Fruit fly (Drosophila melanogaster) whole organism, embryonic: ENCODE data around the gene CG32537.
A peak's percentile ranks its signal among the peaks of the same experiment; 100 is the strongest.

ENCODE experiments used
- ATbp ChIP-seq: fragments of 200-800 bp; sonication (Bioruptor generic); optimal IDR thresholded peaks from 2 replicates; lab custom pipeline; 2017; ENCODE audit warnings: missing biosample characterization, mild to moderate bottlenecking, missing genetic modification characterization, missing genetic modification reagents
- Abd-B ChIP-seq: fragments of 200-800 bp; sonication (Bioruptor generic); optimal IDR thresholded peaks from 2 replicates; lab custom pipeline; 2018; ENCODE audit warnings: missing biosample characterization, mild to moderate bottlenecking, missing genetic modification characterization, moderate library complexity
- CG10267 ChIP-seq: fragments of 200-800 bp; sonication (Bioruptor generic); optimal IDR thresholded peaks from 2 replicates; lab custom pipeline; 2018; ENCODE audit warnings: missing biosample characterization, mild to moderate bottlenecking, missing genetic modification characterization, moderate library complexity
- CG12104 ChIP-seq: fragments of 200-800 bp; sonication (Bioruptor generic); optimal IDR thresholded peaks from 3 replicates; lab custom pipeline; 2016; ENCODE audit warnings: missing biosample characterization, missing genetic modification characterization
- CG12659 ChIP-seq: fragments of 200-800 bp; sonication (Bioruptor generic); optimal IDR thresholded peaks from 3 replicates; lab custom pipeline; 2017; ENCODE audit warnings: mild to moderate bottlenecking, missing biosample characterization, missing genetic modification reagents, missing genetic modification characterization
- CG12744 ChIP-seq: fragments of 200-800 bp; sonication (Bioruptor generic); optimal IDR thresholded peaks from 2 replicates; lab custom pipeline; 2016; ENCODE audit warnings: missing biosample characterization, missing genetic modification characterization
- CG13424 ChIP-seq: fragments of 200-800 bp; sonication (Bioruptor generic); optimal IDR thresholded peaks from 2 replicates; lab custom pipeline; 2019; ENCODE audit warnings: missing biosample characterization, mild to moderate bottlenecking, missing genetic modification characterization, moderate library complexity
- CG13775 ChIP-seq: fragments of 200-800 bp; sonication (Bioruptor generic); optimal IDR thresholded peaks from 3 replicates; lab custom pipeline; 2017; ENCODE audit warnings: missing biosample characterization, mild to moderate bottlenecking, missing genetic modification characterization
- CG15514 ChIP-seq: fragments of 200-800 bp; sonication (Bioruptor generic); optimal IDR thresholded peaks from 3 replicates; lab custom pipeline; 2017; ENCODE audit warnings: missing biosample characterization, missing genetic modification characterization, mild to moderate bottlenecking, moderate library complexity, missing genetic modification reagents
- CG16863 ChIP-seq: fragments of 200-800 bp; sonication (Bioruptor generic); optimal IDR thresholded peaks from 3 replicates; lab custom pipeline; 2016; ENCODE audit warnings: missing biosample characterization, missing genetic modification characterization
- CG17612 ChIP-seq: fragments of 200-800 bp; sonication (Bioruptor generic); IDR thresholded peaks from 2 replicates; pipeline ENCODE4 v1.3.6; 2022; ENCODE audit warnings: missing biosample characterization, missing genetic modification characterization
- CG18619 ChIP-seq: fragments of 200-800 bp; sonication (Bioruptor generic); optimal IDR thresholded peaks from 3 replicates; lab custom pipeline; 2017; ENCODE audit warnings: missing biosample characterization, mild to moderate bottlenecking, missing genetic modification characterization
- CG2120 ChIP-seq: fragments of 200-800 bp; sonication (Bioruptor generic); optimal IDR thresholded peaks from 3 replicates; lab custom pipeline; 2016; ENCODE audit warnings: missing biosample characterization, missing genetic modification characterization
- CG3163 ChIP-seq: fragments of 200-800 bp; sonication (Bioruptor generic); optimal IDR thresholded peaks from 3 replicates; lab custom pipeline; 2016; ENCODE audit warnings: missing biosample characterization, missing genetic modification characterization
- CG3726 ChIP-seq: fragments of 200-800 bp; sonication (Bioruptor generic); IDR thresholded peaks from 3 replicates; pipeline ENCODE4, ENCODE4 v1.3.6; 2022; ENCODE audit warnings: missing biosample characterization, missing genetic modification characterization
- CG7556 ChIP-seq: fragments of 200-800 bp; sonication (Bioruptor generic); optimal IDR thresholded peaks from 2 replicates; lab custom pipeline; 2017; ENCODE audit warnings: missing biosample characterization, mild to moderate bottlenecking, missing genetic modification characterization
- CG8359 ChIP-seq: fragments of 200-800 bp; sonication (Bioruptor generic); optimal IDR thresholded peaks from 2 replicates; lab custom pipeline; 2017; ENCODE audit warnings: missing biosample characterization, mild to moderate bottlenecking, missing genetic modification characterization, borderline replicate concordance
- CG8388 ChIP-seq: fragments of 200-800 bp; sonication (Bioruptor generic); optimal IDR thresholded peaks from 2 replicates; lab custom pipeline; 2019; ENCODE audit warnings: missing biosample characterization, mild to moderate bottlenecking, missing genetic modification characterization, moderate library complexity
- CG8765 ChIP-seq: fragments of 200-800 bp; sonication (Bioruptor generic); IDR thresholded peaks from 2 replicates; pipeline ENCODE4 v1.3.6; 2022; ENCODE audit warnings: missing biosample characterization, missing genetic modification characterization
- Gug ChIP-seq: fragments of 200-800 bp; sonication (Bioruptor generic); IDR thresholded peaks from 4 replicates; pipeline ENCODE4 v1.3.6; 2022; ENCODE audit warnings: missing biosample characterization, missing genetic modification characterization
- H2.0 ChIP-seq: fragments of 200-800 bp; sonication (Bioruptor generic); IDR thresholded peaks from 2 replicates; pipeline ENCODE4 v1.3.6; 2022; ENCODE audit warnings: missing biosample characterization, missing genetic modification characterization
- Hr51 ChIP-seq, 2 experiments: fragments of 200-800 bp; sonication (Bioruptor generic); optimal IDR thresholded peaks; 2 replicates in 1 of 2; 3 replicates in 1 of 2; lab custom pipeline; 2016 to 2018; ENCODE audit warnings: missing biosample characterization in 2 of 2, missing genetic modification characterization in 2 of 2, mild to moderate bottlenecking in 1 of 2, moderate library complexity in 1 of 2
- Hr78 ChIP-seq, 2 experiments: fragments of 200-800 bp in 1 of 2; fragments of >200 bp in 1 of 2; sonication (Bioruptor generic) in 1 of 2; optimal IDR thresholded peaks; 2 replicates each; lab custom pipeline; 2017 to 2019; ENCODE audit warnings: missing biosample characterization in 2 of 2, missing genetic modification characterization in 2 of 2, mild to moderate bottlenecking in 1 of 2, moderate library complexity in 1 of 2
- Med ChIP-seq: fragments of 200-800 bp; sonication (Bioruptor generic); peaks from one replicate; lab custom pipeline; 2016; ENCODE audit warnings: missing biosample characterization, missing genetic modification characterization, mild to moderate bottlenecking, inconsistent platforms, moderate library complexity
- Rx ChIP-seq: fragments of 200-800 bp; sonication (Bioruptor generic); IDR thresholded peaks from 2 replicates; pipeline ENCODE4 v1.3.6; 2022; ENCODE audit warnings: missing biosample characterization, missing genetic modification characterization
- Xbp1 ChIP-seq: fragments of 200-800 bp; sonication (Bioruptor generic); optimal IDR thresholded peaks from 3 replicates; lab custom pipeline; 2016; ENCODE audit warnings: missing biosample characterization, mild to moderate bottlenecking, missing genetic modification characterization
- ap ChIP-seq: fragments of 200-800 bp; sonication (Bioruptor generic); IDR thresholded peaks from 2 replicates; pipeline ENCODE4 v1.3.6; 2022; ENCODE audit warnings: missing biosample characterization, missing genetic modification characterization
- bab2 ChIP-seq: fragments of 200-800 bp; sonication (Bioruptor generic); optimal IDR thresholded peaks from 2 replicates; lab custom pipeline; 2016; ENCODE audit warnings: missing biosample characterization, missing genetic modification characterization
- chn ChIP-seq: fragments of 200-800 bp; sonication (Bioruptor generic); optimal IDR thresholded peaks from 2 replicates; lab custom pipeline; 2016; ENCODE audit warnings: missing biosample characterization, missing genetic modification characterization
- dmrt99B ChIP-seq: fragments of 200-800 bp; sonication (Bioruptor generic); optimal IDR thresholded peaks from 2 replicates; lab custom pipeline; 2018; ENCODE audit warnings: missing biosample characterization, mild to moderate bottlenecking, missing genetic modification characterization, moderate library complexity
- dysf ChIP-seq: fragments of 200-800 bp; sonication (Bioruptor generic); IDR thresholded peaks from 3 replicates; pipeline ENCODE4 v1.3.6; 2022; ENCODE audit warnings: missing biosample characterization, missing genetic modification characterization
- gcm ChIP-seq: fragments of 200-800 bp; sonication (Bioruptor generic); optimal IDR thresholded peaks from 2 replicates; lab custom pipeline; 2019; ENCODE audit warnings: missing biosample characterization, mild to moderate bottlenecking, missing genetic modification characterization, moderate library complexity
- grau ChIP-seq: fragments of 200-800 bp; optimal IDR thresholded peaks from 3 replicates; lab custom pipeline; 2019; ENCODE audit warnings: missing biosample characterization, mild to moderate bottlenecking, missing genetic modification characterization, moderate library complexity
- gt ChIP-seq: fragments of 200-800 bp; sonication (Bioruptor generic); IDR thresholded peaks from 2 replicates; pipeline ENCODE4 v1.3.6; 2022; ENCODE audit warnings: missing biosample characterization, missing genetic modification characterization
- maf-S ChIP-seq: fragments of 200-800 bp; sonication (Bioruptor generic); optimal IDR thresholded peaks from 2 replicates; lab custom pipeline; 2016; ENCODE audit warnings: missing biosample characterization, missing genetic modification characterization
- nmo ChIP-seq: fragments of 200-800 bp; sonication (Bioruptor generic); optimal IDR thresholded peaks from 2 replicates; lab custom pipeline; 2018; ENCODE audit warnings: missing biosample characterization, mild to moderate bottlenecking, missing genetic modification characterization, moderate library complexity
- nom ChIP-seq: fragments of 200-800 bp; sonication (Bioruptor generic); optimal IDR thresholded peaks from 2 replicates; lab custom pipeline; 2017; ENCODE audit warnings: missing biosample characterization, missing genetic modification characterization, mild to moderate bottlenecking, moderate library complexity, missing genetic modification reagents
- peb ChIP-seq: fragments of 200-800 bp; sonication (Bioruptor generic); IDR thresholded peaks from 2 replicates; pipeline ENCODE4 v1.3.6; 2022; ENCODE audit warnings: missing biosample characterization, missing genetic modification characterization
- pnt ChIP-seq: fragments of 200-800 bp; sonication (Bioruptor generic); optimal IDR thresholded peaks from 3 replicates; lab custom pipeline; 2016; ENCODE audit warnings: missing biosample characterization, missing genetic modification characterization
- schlank ChIP-seq: fragments of 200-800 bp; sonication (Bioruptor generic); optimal IDR thresholded peaks from 2 replicates; lab custom pipeline; 2018; ENCODE audit warnings: missing biosample characterization, mild to moderate bottlenecking, missing genetic modification characterization

Gene CG32537

DNA sequence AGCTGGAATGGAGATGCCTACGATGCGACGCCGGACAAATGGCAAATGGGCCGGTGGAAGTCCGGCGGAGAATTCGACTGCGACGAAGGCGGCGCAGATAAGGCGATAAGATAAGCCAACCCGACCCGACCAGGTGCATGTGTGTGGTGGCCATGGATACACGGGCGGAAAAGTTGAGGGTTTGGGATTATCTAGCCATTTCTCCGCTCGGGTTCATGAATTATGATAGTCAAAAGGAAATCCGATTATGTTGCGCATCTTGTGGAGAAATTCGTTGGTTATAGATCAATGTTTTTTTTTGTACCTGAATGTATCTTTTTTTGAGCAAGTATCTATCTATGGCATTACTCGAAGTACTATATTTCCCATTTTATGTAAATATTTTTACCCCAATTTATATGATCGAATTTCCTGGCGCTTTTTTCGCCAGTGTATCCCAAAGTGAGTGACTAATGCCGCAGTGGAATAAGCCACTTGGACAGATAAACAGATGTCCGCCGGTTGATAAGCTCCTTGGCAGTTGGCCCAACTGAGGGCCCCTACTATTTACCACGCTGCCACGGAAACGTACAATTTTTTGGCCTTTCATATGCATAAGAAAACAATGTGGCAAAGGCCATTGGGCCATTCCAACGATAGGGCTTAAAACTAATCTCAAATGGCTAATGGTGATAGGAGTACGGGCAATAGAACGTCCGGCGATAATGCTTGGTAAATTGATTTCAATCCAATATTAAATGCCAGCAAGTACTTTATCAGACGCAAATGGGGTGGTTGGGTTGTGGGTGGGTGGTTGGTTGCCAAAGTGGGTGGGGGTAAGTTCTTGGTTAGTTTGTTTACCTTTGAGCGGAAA is 28.9 kb downstream of the CG32537 start, which contains the start of gene CG7992 (continued):
- TF ChIP-seq CG10267 (peak; percentile 25), bab2 (GFP tag; lab: Kevin White, UChicago) (peak; percentile 55), CG7556 (GFP tag; lab: Kevin White, UChicago) (peak; percentile 62), dysf (GFP tag; lab: Robert Waterston, UW) (peak; percentile 70), CG13424 (tag; lab: Kevin White, UChicago) (peak; percentile 60), gcm (GFP tag; lab: Kevin White, UChicago) (no peak), Rx (GFP tag; lab: Robert Waterston, UW) (peak; percentile 50; the same call in 1 of the 2 replicates), Hr78 (GFP tag; optimal IDR thresholded peaks at IDR 0.05; lab: Kevin White, UChicago) (peak in 1 of 2 experiments; percentile 32), schlank (tag; lab: Kevin White, UChicago) (peak; percentile 5), nmo (GFP tag; lab: Kevin White, UChicago) (peak; percentile 66), dmrt99B (tag; lab: Kevin White, UChicago) (peak; percentile 73), peb (GFP tag; lab: Robert Waterston, UW) (0 out of 2 replicates have a peak, but pooled peaks have one; percentile 18), ap (GFP tag; lab: Robert Waterston, UW) (no peak), CG12659 (GFP tag; lab: Kevin White, UChicago) (peak; percentile 64), grau (tag; lab: Kevin White, UChicago) (peak; percentile 65), CG3726 (GFP tag; lab: Robert Waterston, UW) (no peak), CG2120 (GFP tag; lab: Kevin White, UChicago) (peak; percentile 86), pnt (GFP tag; lab: Kevin White, UChicago) (peak; percentile 46), H2.0 (GFP tag; lab: Robert Waterston, UW) (no peak), gt (GFP tag; lab: Robert Waterston, UW) (no peak), CG17612 (GFP tag; lab: Robert Waterston, UW) (no peak), Xbp1 (peak; percentile 54), CG8765 (no peak), ATbp (GFP tag; lab: Kevin White, UChicago) (peak; percentile 35), Gug (GFP tag; lab: Robert Waterston, UW) (0 out of 4 replicates have a peak, but pooled peaks have one; percentile 13), chn (GFP tag; lab: Kevin White, UChicago) (no peak), CG12104 (GFP tag; lab: Kevin White, UChicago) (peak; percentile 50), CG15514 (GFP tag; lab: Kevin White, UChicago) (peak; percentile 37), CG8388 (peak; percentile 34), CG18619 (peak; percentile 46), CG16863 (GFP tag; lab: Kevin White, UChicago) (peak; percentile 59), CG3163 (GFP tag; lab: Kevin White, UChicago) (peak; percentile 34), CG13775 (GFP tag; lab: Kevin White, UChicago) (peak; percentile 51), nom (GFP tag; lab: Kevin White, UChicago) (no peak), Med (peak; percentile 87), Abd-B (peak; percentile 42), maf-S (GFP tag; lab: Kevin White, UChicago) (peak; percentile 19), CG8359 (GFP tag; lab: Kevin White, UChicago) (no peak), CG12744 (GFP tag; lab: Kevin White, UChicago) (no peak), Hr51 (GFP tag; optimal IDR thresholded peaks at IDR 0.05; lab: Kevin White, UChicago) (peak; percentile 29 to 69)
